Worm (Caenorhabditis elegans) whole organism, L1 larva: ENCODE data around the gene adbp-1.
A peak's percentile ranks its signal among the peaks of the same experiment; 100 is the strongest.

Experiments
- C04F5.9 ChIP-seq: sonication (generic microtip); optimal IDR thresholded peaks from 2 replicates; lab custom pipeline; 2016; ENCODE audit warnings: missing genetic modification characterization, missing compliant biosample characterization
- C34B4.2 ChIP-seq: sonication (generic microtip); optimal IDR thresholded peaks from 2 replicates; lab custom pipeline; 2017; ENCODE audit warnings: mild to moderate bottlenecking, missing genetic modification characterization, missing compliant biosample characterization
- F16B12.6 ChIP-seq: fragments of 150-350 bp; optimal IDR thresholded peaks from 2 replicates; lab custom pipeline; 2014; ENCODE audit warnings: missing biosample characterization, missing genetic modification characterization
- alr-1 ChIP-seq: fragments of 200-800 bp; sonication (Bioruptor generic); optimal IDR thresholded peaks from 2 replicates; lab custom pipeline; 2018; ENCODE audit warnings: borderline replicate concordance, mild to moderate bottlenecking, missing genetic modification characterization, missing compliant biosample characterization
- ama-1 ChIP-seq: fragments of 150-350 bp; optimal IDR thresholded peaks from 2 replicates; lab custom pipeline; 2014
- ceh-8 ChIP-seq: fragments of 200-800 bp; sonication (Bioruptor generic); optimal IDR thresholded peaks from 2 replicates; lab custom pipeline; 2018; ENCODE audit warnings: mild to moderate bottlenecking, missing genetic modification characterization, moderate library complexity, missing compliant biosample characterization
- ceh-88 ChIP-seq: fragments of 200-800 bp; sonication (Bioruptor generic); IDR thresholded peaks from 2 replicates; pipeline ENCODE4 v1.3.6; 2022; ENCODE audit warnings: missing genetic modification characterization, missing compliant biosample characterization
- ces-1 ChIP-seq: fragments of 150-350 bp; optimal IDR thresholded peaks from 2 replicates; lab custom pipeline; 2014; ENCODE audit warnings: missing biosample characterization, missing genetic modification reagents, missing genetic modification characterization
- efl-1 ChIP-seq, 4 experiments: fragments of 150-350 bp; optimal IDR thresholded peaks in 3 of 4; peaks in 1 of 4; 1 replicate in 1 of 4; 2 replicates in 3 of 4; lab custom pipeline; 2014; ENCODE audit warnings: missing biosample characterization in 2 of 4, missing genetic modification characterization in 2 of 4, missing genetic modification reagents in 2 of 4
- egl-13 ChIP-seq: sonication (generic microtip); optimal IDR thresholded peaks from 2 replicates; lab custom pipeline; 2016; ENCODE audit warnings: missing genotype, missing genetic modification reagents, missing genetic modification characterization, missing compliant biosample characterization
- egl-27 ChIP-seq, 2 experiments: fragments of 150-350 bp in 1 of 2; sonication (generic microtip); optimal IDR thresholded peaks; 3 replicates each; lab custom pipeline; 2017 to 2018; ENCODE audit warnings: missing biosample characterization in 2 of 2, missing genetic modification characterization in 2 of 2, missing genetic modification reagents in 2 of 2
- elt-2 ChIP-seq: sonication (generic microtip); optimal IDR thresholded peaks from 2 replicates; lab custom pipeline; 2016; ENCODE audit warnings: missing genetic modification characterization, mild to moderate bottlenecking, inconsistent platforms, missing compliant biosample characterization, missing genetic modification reagents
- elt-3 ChIP-seq, 6 experiments: fragments of 150-350 bp in 1 of 6; sonication (generic microtip); optimal IDR thresholded peaks; 2 replicates each; lab custom pipeline; 2017 to 2018; ENCODE audit warnings: missing biosample characterization in 6 of 6, missing genetic modification characterization in 6 of 6, inconsistent platforms in 1 of 6
- fkh-4 ChIP-seq: sonication (generic microtip); optimal IDR thresholded peaks from 2 replicates; lab custom pipeline; 2016; ENCODE audit warnings: missing compliant biosample characterization, missing genetic modification characterization, borderline replicate concordance
- fkh-8 ChIP-seq: sonication (generic microtip); optimal IDR thresholded peaks from 2 replicates; lab custom pipeline; 2016; ENCODE audit warnings: mild to moderate bottlenecking, missing genetic modification characterization, missing compliant biosample characterization
- fos-1 ChIP-seq: fragments of 150-350 bp; optimal IDR thresholded peaks from 2 replicates; lab custom pipeline; 2014; ENCODE audit warnings: missing biosample characterization, missing genetic modification characterization
- grh-1 ChIP-seq: fragments of 200-800 bp; sonication (Bioruptor generic); IDR thresholded peaks from 2 replicates; pipeline ENCODE4 v1.3.6; 2022; ENCODE audit warnings: missing genetic modification reagents, missing genetic modification characterization, missing compliant biosample characterization
- hlh-17 ChIP-seq: fragments of 200-800 bp; sonication (Bioruptor generic); optimal IDR thresholded peaks from 2 replicates; lab custom pipeline; 2018; ENCODE audit warnings: missing genetic modification characterization, mild to moderate bottlenecking, missing compliant biosample characterization, moderate library complexity, borderline replicate concordance
- isw-1 ChIP-seq: fragments of 200-800 bp; sonication (Bioruptor generic); IDR thresholded peaks from 2 replicates; pipeline ENCODE4 v1.3.6; 2022; ENCODE audit warnings: missing genetic modification characterization, missing compliant biosample characterization
- jun-1 ChIP-seq: fragments of 150-350 bp; optimal IDR thresholded peaks from 2 replicates; lab custom pipeline; 2014; ENCODE audit warnings: missing biosample characterization, missing genetic modification reagents, missing genetic modification characterization
- lin-13 ChIP-seq: fragments of 150-350 bp; optimal IDR thresholded peaks from 2 replicates; lab custom pipeline; 2014; ENCODE audit warnings: missing biosample characterization, missing genetic modification reagents, missing genetic modification characterization
- lin-14 ChIP-seq: fragments of 200-800 bp; sonication (Bioruptor generic); optimal IDR thresholded peaks from 2 replicates; lab custom pipeline; 2018; ENCODE audit warnings: mild to moderate bottlenecking, missing genetic modification characterization, moderate library complexity, missing compliant biosample characterization
- lin-15B ChIP-seq: fragments of 150-350 bp; sonication (generic microtip); optimal IDR thresholded peaks from 3 replicates; lab custom pipeline; 2014; ENCODE audit warnings: missing biosample characterization, missing genetic modification characterization
- lin-35 ChIP-seq, 2 experiments: fragments of 150-350 bp; optimal IDR thresholded peaks; 2 replicates each; lab custom pipeline; 2014; ENCODE audit warnings: missing biosample characterization in 2 of 2, missing genetic modification characterization in 2 of 2, missing genetic modification reagents in 2 of 2
- lir-3 ChIP-seq: sonication (generic microtip); optimal IDR thresholded peaks from 2 replicates; lab custom pipeline; 2016; ENCODE audit warnings: mild to moderate bottlenecking, missing genetic modification characterization, moderate library complexity, missing compliant biosample characterization; ENCODE audit not compliant: poor library complexity
- lsy-2 ChIP-seq, 2 experiments: fragments of 150-350 bp; optimal IDR thresholded peaks; 2 replicates each; lab custom pipeline; 2014; ENCODE audit warnings: missing biosample characterization in 2 of 2, missing genetic modification characterization in 2 of 2
- nhr-76 ChIP-seq: sonication (generic microtip); optimal IDR thresholded peaks from 2 replicates; lab custom pipeline; 2017; ENCODE audit warnings: missing biosample characterization, missing genetic modification characterization
- nhr-90 ChIP-seq: sonication (generic microtip); optimal IDR thresholded peaks from 2 replicates; lab custom pipeline; 2016; ENCODE audit warnings: mild to moderate bottlenecking, missing genetic modification characterization, missing compliant biosample characterization; ENCODE audit not compliant: poor library complexity
- pag-3 ChIP-seq: sonication (generic microtip); optimal IDR thresholded peaks from 2 replicates; lab custom pipeline; 2017; ENCODE audit warnings: missing genetic modification characterization, mild to moderate bottlenecking, missing compliant biosample characterization, antibody characterized with exemption, borderline replicate concordance; ENCODE audit not compliant: insufficient read depth
- pax-3 ChIP-seq: fragments of 200-800 bp; sonication (Bioruptor generic); optimal IDR thresholded peaks from 2 replicates; lab custom pipeline; 2018; ENCODE audit warnings: mild to moderate bottlenecking, missing genetic modification characterization, moderate library complexity, missing compliant biosample characterization
- skn-1 ChIP-seq: fragments of 150-350 bp; optimal IDR thresholded peaks from 2 replicates; lab custom pipeline; 2014; ENCODE audit warnings: missing biosample characterization, missing genetic modification characterization
- snu-23 ChIP-seq: sonication (generic microtip); optimal IDR thresholded peaks from 2 replicates; lab custom pipeline; 2016; ENCODE audit warnings: missing genetic modification characterization, missing compliant biosample characterization
- sox-4 ChIP-seq: sonication (generic microtip); optimal IDR thresholded peaks from 2 replicates; lab custom pipeline; 2016; ENCODE audit warnings: missing genetic modification characterization, missing compliant biosample characterization
- sptf-1 ChIP-seq: fragments of 150-350 bp; optimal IDR thresholded peaks from 2 replicates; lab custom pipeline; 2014; ENCODE audit warnings: missing biosample characterization, missing genetic modification characterization
- tbx-2 ChIP-seq: sonication (generic microtip); optimal IDR thresholded peaks from 2 replicates; lab custom pipeline; 2016; ENCODE audit warnings: missing genetic modification characterization, missing compliant biosample characterization
- tlp-1 ChIP-seq: fragments of 150-350 bp; optimal IDR thresholded peaks from 2 replicates; lab custom pipeline; 2014; ENCODE audit warnings: missing biosample characterization, missing genetic modification characterization
- unc-130 ChIP-seq: fragments of 150-350 bp; optimal IDR thresholded peaks from 2 replicates; lab custom pipeline; 2017; ENCODE audit warnings: missing biosample characterization, missing genetic modification characterization, inconsistent platforms
- unc-30 ChIP-seq: sonication (generic microtip); optimal IDR thresholded peaks from 2 replicates; lab custom pipeline; 2017; ENCODE audit warnings: missing biosample characterization, missing genetic modification characterization
- unc-62 ChIP-seq: fragments of 150-350 bp; optimal IDR thresholded peaks from 2 replicates; lab custom pipeline; 2014; ENCODE audit warnings: missing biosample characterization, missing genetic modification reagents, missing genetic modification characterization
- xbp-1 ChIP-seq: sonication (generic microtip); optimal IDR thresholded peaks from 2 replicates; lab custom pipeline; 2016; ENCODE audit warnings: missing genetic modification characterization, missing compliant biosample characterization
- zip-4 ChIP-seq: fragments of 200-800 bp; sonication (Bioruptor generic); optimal IDR thresholded peaks from 2 replicates; lab custom pipeline; 2018; ENCODE audit warnings: mild to moderate bottlenecking, missing genetic modification characterization, moderate library complexity, missing compliant biosample characterization
- ztf-4 ChIP-seq: fragments of 150-350 bp; optimal IDR thresholded peaks from 2 replicates; lab custom pipeline; 2014; ENCODE audit warnings: missing biosample characterization, missing genetic modification characterization

Gene adbp-1

DNA sequence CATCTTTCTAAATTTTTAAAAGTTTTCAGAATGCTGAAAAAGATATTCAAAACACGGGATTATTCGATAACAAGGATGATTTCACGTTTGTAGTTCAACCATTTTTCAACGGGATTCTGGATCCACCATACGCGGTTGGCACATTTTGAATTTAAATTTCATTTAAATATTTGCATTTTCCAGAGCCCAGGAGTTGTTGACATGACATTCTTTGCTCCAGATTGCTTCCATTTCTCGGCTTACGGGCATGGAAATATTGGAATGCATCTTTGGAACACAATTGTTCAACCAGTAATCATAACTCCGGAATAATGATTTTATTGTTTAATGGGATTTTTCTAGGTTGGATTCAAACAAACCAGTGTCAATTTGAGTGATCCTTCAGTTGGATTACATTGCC is 6.9 kb downstream of the adbp-1 start:
- TF ChIP-seq lin-14 (GFP tag; lab: Kevin White, UChicago) (no peak), pag-3 (tag; lab: Kevin White, UChicago) (no peak), unc-30 (tag; lab: Kevin White, UChicago) (no peak), efl-1 (optimal IDR thresholded peaks at IDR 0.05; lab: Kevin White, UChicago) (no peak), efl-1 (GFP tag; optimal IDR thresholded peaks at IDR 0.05 in 1 of 2; lab: Kevin White, UChicago) (peak in 1 of 2 experiments; percentile 26), elt-2 (tag; lab: Kevin White, UChicago) (no peak), lin-35 (GFP tag; optimal IDR thresholded peaks at IDR 0.05; lab: Kevin White, UChicago) (no peak), ces-1 (GFP tag; lab: Kevin White, UChicago) (no peak), skn-1 (tag; lab: Kevin White, UChicago) (no peak)

DNA sequence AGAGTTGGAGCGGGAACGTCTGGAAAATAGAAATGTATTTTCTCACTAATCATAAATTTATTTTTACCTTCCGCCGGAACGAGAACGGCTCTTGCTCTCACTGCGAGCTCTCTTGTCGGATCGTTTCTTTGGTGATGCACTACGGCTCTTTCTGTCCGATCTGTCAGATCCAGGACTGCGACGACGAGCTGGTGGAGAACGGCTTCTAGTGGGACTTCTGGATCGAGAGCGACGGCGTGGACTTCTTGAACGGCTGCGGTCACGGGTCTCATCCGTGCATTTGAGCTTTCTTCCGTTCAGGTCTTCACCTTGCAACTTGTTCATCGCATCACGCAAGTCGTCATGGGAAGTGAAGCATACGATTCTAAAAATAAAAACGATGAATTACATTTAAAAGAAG is 7.8 kb downstream of the adbp-1 start:
- TF ChIP-seq sox-4 (no peak), tlp-1 (tag; lab: Kevin White, UChicago) (no peak), C04F5.9 (tag; lab: Kevin White, UChicago) (no peak)
- TF ChIP-seq, all 84 proteins: peak for 0

DNA sequence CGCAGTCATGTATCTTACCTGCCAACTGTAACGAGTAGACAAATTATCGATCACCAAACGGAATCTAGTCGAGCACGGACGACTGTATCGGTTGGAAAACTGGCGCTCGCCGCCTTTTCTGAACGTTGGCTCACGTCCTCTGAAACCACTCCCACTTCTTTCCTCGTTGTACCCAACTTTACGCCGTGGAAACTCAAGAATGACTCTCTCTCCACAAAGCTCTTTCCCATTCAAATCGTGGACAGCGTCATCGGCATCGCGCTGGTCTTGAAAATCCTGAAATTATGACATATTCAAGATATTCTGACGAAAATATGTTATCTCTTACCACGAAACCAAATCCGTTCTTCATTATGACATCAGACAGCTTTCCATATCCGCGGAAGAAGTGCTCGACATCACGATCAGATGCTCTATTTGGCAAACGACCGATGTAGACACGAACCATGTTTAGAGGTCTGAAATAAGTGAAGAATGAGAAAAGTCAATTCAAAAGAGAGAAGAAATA is 8.6 kb downstream of the adbp-1 start, which contains the start of gene rsp-2:
Gene rsp-2, minus strand, starts transcription at position 458 of the 508 bp plus-strand sequence.
- no peak for TF ChIP-seq sptf-1 (tag; lab: Kevin White, UChicago)
- no peak for TF ChIP-seq isw-1 (GFP tag; lab: Robert Waterston, UW)
- no peak for TF ChIP-seq C34B4.2 (tag; lab: Kevin White, UChicago)
- TF ChIP-seq ama-1 (lab: Kevin White, UChicago), result no peak
- no peak for TF ChIP-seq alr-1
- no peak for TF ChIP-seq pax-3 (tag; lab: Kevin White, UChicago)
- TF ChIP-seq efl-1 (optimal IDR thresholded peaks at IDR 0.05; lab: Kevin White, UChicago), result no peak
- no peak for TF ChIP-seq efl-1 (GFP tag; optimal IDR thresholded peaks at IDR 0.05 in 1 of 2; lab: Kevin White, UChicago)
- TF ChIP-seq lin-15B (tag; lab: Kevin White, UChicago), result no peak
- no peak for TF ChIP-seq hlh-17 (GFP tag; lab: Kevin White, UChicago)

DNA sequence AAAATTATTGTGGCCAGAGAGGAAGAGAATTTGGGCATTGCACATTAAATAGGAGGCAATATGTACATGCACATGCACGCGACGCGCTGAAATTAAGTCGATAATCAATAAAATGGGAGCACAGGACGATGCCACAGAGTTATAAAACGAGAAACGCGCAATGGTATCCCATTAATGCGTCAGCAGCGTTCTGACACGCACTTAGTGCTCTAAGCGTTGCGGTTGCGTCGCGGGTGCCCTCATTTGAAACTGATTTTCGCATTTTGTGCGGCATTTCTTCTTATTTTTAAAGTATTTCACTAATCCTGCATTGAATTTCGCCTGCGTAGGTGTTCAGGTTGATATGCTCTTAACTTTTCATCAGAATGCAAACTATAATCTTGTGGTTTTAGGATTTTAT is 9.1 kb downstream of the adbp-1 start, which contains the start of gene rsp-1:
Gene rsp-1, plus strand, starts transcription at position 338 of the 400 bp plus-strand sequence.
- TF ChIP-seq zip-4 (GFP tag; lab: Kevin White, UChicago) (peak; percentile 74), pag-3 (tag; lab: Kevin White, UChicago) (no peak), efl-1 (optimal IDR thresholded peaks at IDR 0.05; lab: Kevin White, UChicago) (peak; percentile 88 to 90), efl-1 (GFP tag; optimal IDR thresholded peaks at IDR 0.05 in 1 of 2; lab: Kevin White, UChicago) (peak; percentile 84 to 98), lin-14 (GFP tag; lab: Kevin White, UChicago) (peak; percentile 89), fkh-4 (tag; lab: Kevin White, UChicago) (peak; percentile 29), fkh-8 (tag; lab: Kevin White, UChicago) (peak; percentile 79), unc-130 (tag; lab: Kevin White, UChicago) (peak; percentile 91), sox-4 (peak; percentile 45), egl-27 (tag; optimal IDR thresholded peaks at IDR 0.05; lab: Kevin White, UChicago) (no peak), unc-62 (GFP tag; lab: Kevin White, UChicago) (no peak), sptf-1 (tag; lab: Kevin White, UChicago) (no peak), ztf-4 (tag; lab: Kevin White, UChicago) (peak; percentile 84), egl-13 (tag; lab: Kevin White, UChicago) (peak; percentile 49), ces-1 (GFP tag; lab: Kevin White, UChicago) (no peak), ceh-8 (GFP tag; lab: Kevin White, UChicago) (peak; percentile 55), jun-1 (tag; lab: Kevin White, UChicago) (peak; percentile 91), snu-23 (GFP tag; lab: Kevin White, UChicago) (peak; percentile 94), fos-1 (tag; lab: Kevin White, UChicago) (peak; percentile 78), tbx-2 (tag; lab: Kevin White, UChicago) (peak; percentile 88), lir-3 (peak; percentile 68), grh-1 (GFP tag; lab: Robert Waterston, UW) (peak; percentile 80), skn-1 (tag; lab: Kevin White, UChicago) (peak; percentile 83), nhr-76 (no peak), elt-3 (tag; optimal IDR thresholded peaks at IDR 0.05; lab: Kevin White, UChicago) (peak in 4 of 6 experiments; percentile 24 to 96 (median 67)), elt-2 (tag; lab: Kevin White, UChicago) (peak; percentile 76), nhr-90 (tag; lab: Kevin White, UChicago) (peak; percentile 89), lin-15B (tag; lab: Kevin White, UChicago) (peak; percentile 84), xbp-1 (tag; lab: Kevin White, UChicago) (peak; percentile 90), ceh-88 (no peak; the same call in 1 of the 2 replicates), F16B12.6 (peak; percentile 69), hlh-17 (GFP tag; lab: Kevin White, UChicago) (no peak), lsy-2 (tag; optimal IDR thresholded peaks at IDR 0.05; lab: Kevin White, UChicago) (peak; percentile 91 to 94), lin-13 (peak; percentile 89)
